Worm (Caenorhabditis elegans) whole organism, L1 larva: ENCODE data around the gene ubc-7.

ENCODE experiments used
- F16B12.6 ChIP-seq: fragments of 150-350 bp; optimal IDR thresholded peaks from 2 replicates; lab custom pipeline; 2014; ENCODE audit warnings: missing biosample characterization, missing genetic modification characterization
- aly-2 ChIP-seq: fragments of 150-350 bp; optimal IDR thresholded peaks from 2 replicates; lab custom pipeline; 2014; ENCODE audit warnings: missing biosample characterization, missing genetic modification characterization
- ceh-63 ChIP-seq: fragments of 200-800 bp; sonication (Bioruptor generic); optimal IDR thresholded peaks from 2 replicates; lab custom pipeline; 2018; ENCODE audit warnings: mild to moderate bottlenecking, missing genetic modification characterization, missing compliant biosample characterization
- elt-2 ChIP-seq: sonication (generic microtip); optimal IDR thresholded peaks from 2 replicates; lab custom pipeline; 2016; ENCODE audit warnings: missing genetic modification characterization, mild to moderate bottlenecking, inconsistent platforms, missing compliant biosample characterization, missing genetic modification reagents
- elt-3 ChIP-seq, 6 experiments: fragments of 150-350 bp in 1 of 6; sonication (generic microtip); optimal IDR thresholded peaks; 2 replicates each; lab custom pipeline; 2017 to 2018; ENCODE audit warnings: missing biosample characterization in 6 of 6, missing genetic modification characterization in 6 of 6, inconsistent platforms in 1 of 6
- hpl-2 ChIP-seq: fragments of 150-350 bp; optimal IDR thresholded peaks from 2 replicates; lab custom pipeline; 2014; ENCODE audit warnings: missing biosample characterization, missing genetic modification reagents, missing genetic modification characterization
- lin-13 ChIP-seq: fragments of 150-350 bp; optimal IDR thresholded peaks from 2 replicates; lab custom pipeline; 2014; ENCODE audit warnings: missing biosample characterization, missing genetic modification reagents, missing genetic modification characterization
- lsy-2 ChIP-seq, 2 experiments: fragments of 150-350 bp; optimal IDR thresholded peaks; 2 replicates each; lab custom pipeline; 2014; ENCODE audit warnings: missing biosample characterization in 2 of 2, missing genetic modification characterization in 2 of 2
- nhr-85 ChIP-seq: sonication (generic microtip); peaks from one replicate; lab custom pipeline; 2016; ENCODE audit warnings: missing genetic modification characterization, inconsistent platforms, missing compliant biosample characterization
- rnt-1 ChIP-seq: sonication (generic microtip); optimal IDR thresholded peaks from 2 replicates; lab custom pipeline; 2016; ENCODE audit warnings: mild to moderate bottlenecking, missing genetic modification characterization, moderate library complexity, missing compliant biosample characterization
- tbx-2 ChIP-seq: sonication (generic microtip); optimal IDR thresholded peaks from 2 replicates; lab custom pipeline; 2016; ENCODE audit warnings: missing genetic modification characterization, missing compliant biosample characterization
- unc-62 ChIP-seq: fragments of 150-350 bp; optimal IDR thresholded peaks from 2 replicates; lab custom pipeline; 2014; ENCODE audit warnings: missing biosample characterization, missing genetic modification reagents, missing genetic modification characterization
- zag-1 ChIP-seq: fragments of 150-350 bp; optimal IDR thresholded peaks from 2 replicates; lab custom pipeline; 2014; ENCODE audit warnings: missing biosample characterization, missing genetic modification characterization

DNA sequence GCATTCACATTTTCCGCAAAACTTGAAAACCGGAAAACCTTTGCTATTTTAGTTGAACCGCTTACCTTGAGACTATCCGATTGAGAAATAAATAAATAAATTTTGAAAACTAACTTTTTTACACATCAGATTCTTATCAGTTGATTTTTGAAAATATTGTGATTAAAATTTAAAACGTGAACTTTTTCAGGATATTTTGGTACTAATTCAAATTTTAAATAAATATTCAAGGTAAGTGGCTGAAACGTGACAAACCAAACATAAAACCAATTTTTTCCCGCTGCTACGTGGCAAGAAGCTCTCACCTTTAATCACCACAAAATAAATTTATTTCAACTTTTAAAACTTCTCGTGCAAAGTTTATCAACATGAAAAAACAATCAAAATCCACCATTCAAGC lies 20.9 kb upstream of the ubc-7 start, which contains the start of gene C15H7.3:
- TF ChIP-seq ceh-63 (no peak), nhr-85 (no peak), F16B12.6 (no peak), lsy-2 (tag; optimal IDR thresholded peaks at IDR 0.05; lab: Kevin White, UChicago) (no peak), lin-13 (GFP tag; lab: Kevin White, UChicago) (no peak), tbx-2 (tag; lab: Kevin White, UChicago) (no peak), elt-3 (tag; optimal IDR thresholded peaks at IDR 0.05; lab: Kevin White, UChicago) (no peak), elt-2 (tag; lab: Kevin White, UChicago) (no peak), unc-62 (no peak), aly-2 (tag; lab: Kevin White, UChicago) (no peak), hpl-2 (GFP tag; lab: Kevin White, UChicago) (no peak), zag-1 (tag; lab: Kevin White, UChicago) (no peak), rnt-1 (tag; lab: Kevin White, UChicago) (no peak)
